Worm (Caenorhabditis elegans) whole organism, early embryonic: ENCODE results near the gene kup-1.

Experiments
- F13C5.2 ChIP-seq: sonication (generic microtip); optimal IDR thresholded peaks from 2 replicates; lab custom pipeline; 2017; ENCODE audit warnings: mild to moderate bottlenecking, missing genetic modification characterization, inconsistent platforms, missing compliant biosample characterization
- ama-1 ChIP-seq: fragments of 150-350 bp; optimal IDR thresholded peaks from 2 replicates; lab custom pipeline; 2014
- ceh-36 ChIP-seq: sonication (generic microtip); optimal IDR thresholded peaks from 2 replicates; lab custom pipeline; 2016; ENCODE audit warnings: missing genetic modification characterization, inconsistent platforms, missing compliant biosample characterization
- sea-1 ChIP-seq: fragments of 200-800 bp; sonication (Bioruptor generic); conservative IDR thresholded peaks from 2 replicates; pipeline ENCODE4 v1.3.6; 2022; ENCODE audit warnings: missing genetic modification characterization, missing compliant biosample characterization
- tbx-11 ChIP-seq: fragments of 200-800 bp; sonication (Bioruptor generic); IDR thresholded peaks from 2 replicates; pipeline ENCODE4 v1.3.6; 2022; ENCODE audit warnings: missing genetic modification characterization, missing compliant biosample characterization
- tra-4 ChIP-seq: sonication (generic microtip); optimal IDR thresholded peaks from 2 replicates; lab custom pipeline; 2017; ENCODE audit warnings: missing genetic modification characterization, missing compliant biosample characterization

DNA sequence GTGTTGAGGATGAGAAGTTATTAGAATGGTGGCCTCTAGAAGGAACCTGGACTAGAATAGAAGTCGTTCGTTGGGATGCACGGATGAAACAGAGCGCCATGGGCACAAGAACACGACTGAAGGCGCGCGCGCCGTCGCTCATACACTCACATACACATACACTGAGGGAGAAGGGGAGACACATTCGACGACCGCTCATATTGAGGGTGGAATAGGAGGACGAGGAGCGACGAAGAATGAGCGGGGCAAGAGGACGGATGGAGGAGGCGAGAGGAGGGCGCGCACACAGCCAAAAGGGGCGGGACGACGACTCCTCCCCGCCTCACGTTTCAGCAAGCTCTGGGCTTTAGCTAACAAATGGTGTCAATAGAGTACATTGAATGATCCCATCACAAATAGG lies 1.9 kb downstream of the kup-1 start:
- TF ChIP-seq sea-1 (no peak), tbx-11 (GFP tag; lab: Robert Waterston, UW) (no peak), ama-1 (lab: Kevin White, UChicago) (no peak), tra-4 (tag; lab: Kevin White, UChicago) (no peak), ceh-36 (tag; lab: Kevin White, UChicago) (no peak), F13C5.2 (no peak)
